Worm (Caenorhabditis elegans): ENCODE results near the gene dpy-8.

The dpy-8 gene

ce11 chrX:5102338-5102737 lies 47.9 kb downstream of the dpy-8 start (continued):
- TF ChIP-seq mcd-1 (GFP tag; IDR thresholded peaks at IDR 0.05) = no peak
- no peak for TF ChIP-seq aptf-2 (GFP tag; conservative IDR thresholded peaks at IDR 0.05)
- TF ChIP-seq nhr-27 (tag; optimal IDR thresholded peaks at IDR 0.05) = no peak
- TF ChIP-seq somi-1 (GFP tag; optimal IDR thresholded peaks at IDR 0.05) = no peak
- TF ChIP-seq ztf-28 (GFP tag; IDR thresholded peaks at IDR 0.05) = no peak
- TF ChIP-seq nhr-90 (tag; optimal IDR thresholded peaks at IDR 0.05) = no peak
- TF ChIP-seq zfh-2 (GFP tag; conservative IDR thresholded peaks at IDR 0.05) = 0 out of 2 replicates have a peak, but pooled peaks have one; percentile 21
- TF ChIP-seq ets-4 (GFP tag; optimal IDR thresholded peaks at IDR 0.05) = no peak
- TF ChIP-seq B0336.3 (GFP tag; IDR thresholded peaks at IDR 0.05) = no peak
- no peak for TF ChIP-seq C17E4.6 (GFP tag; IDR thresholded peaks at IDR 0.05)
- TF ChIP-seq unc-130 (GFP tag; optimal IDR thresholded peaks at IDR 0.05) = no peak
- no peak for TF ChIP-seq sea-2 (GFP tag; IDR thresholded peaks at IDR 0.05)
- TF ChIP-seq ekl-4 (GFP tag; IDR thresholded peaks at IDR 0.05) = no peak
- peak; percentile 57; the same call in 1 of the 2 replicates for TF ChIP-seq cebp-2 (GFP tag; IDR thresholded peaks at IDR 0.05)
- TF ChIP-seq snpc-3.4 (tag; optimal IDR thresholded peaks at IDR 0.05) = no peak
- no peak for TF ChIP-seq hmg-20 (GFP tag; IDR thresholded peaks at IDR 0.05)
- no peak for TF ChIP-seq F49E8.2 (tag; optimal IDR thresholded peaks at IDR 0.05; ENCODE audit: insufficient read depth)
- TF ChIP-seq Y56A3A.18 (GFP tag; IDR thresholded peaks at IDR 0.05) = peak; percentile 25; the same call in 1 of the 2 replicates
- no peak for TF ChIP-seq fkh-3 (tag; optimal IDR thresholded peaks at IDR 0.05)
- TF ChIP-seq F22D6.2 (tag; optimal IDR thresholded peaks at IDR 0.05) = no peak
- TF ChIP-seq lir-1 (GFP tag; conservative IDR thresholded peaks at IDR 0.05) = no peak

- no peak for TF ChIP-seq ztf-28 (GFP tag; IDR thresholded peaks at IDR 0.05)
- TF ChIP-seq let-607 (tag; optimal IDR thresholded peaks at IDR 0.05) = peak; percentile 72 to 76
- TF ChIP-seq nfyb-1 (GFP tag; IDR thresholded peaks at IDR 0.05) = peak; percentile 83
- no peak for TF ChIP-seq F10E7.11 (tag; optimal IDR thresholded peaks at IDR 0.05)
- peak; percentile 49; the same call in 1 of the 2 replicates for TF ChIP-seq mcd-1 (GFP tag; IDR thresholded peaks at IDR 0.05)
- TF ChIP-seq unc-62 (GFP tag; optimal IDR thresholded peaks at IDR 0.05) = peak; percentile 86
- TF ChIP-seq K12H6.12 (tag; optimal IDR thresholded peaks at IDR 0.05) = no peak
- TF ChIP-seq mes-4 (tag; optimal IDR thresholded peaks at IDR 0.05) = no peak
- peak; percentile 60 for TF ChIP-seq dox-1 (GFP tag; IDR thresholded peaks at IDR 0.05)
- peak; percentile 68 for TF ChIP-seq B0336.3 (GFP tag; IDR thresholded peaks at IDR 0.05)
- no peak for TF ChIP-seq snpc-4 (GFP tag; optimal IDR thresholded peaks at IDR 0.05)
- peak in 1 of 4 experiments; percentile 16 for TF ChIP-seq snpc-4 (tag; optimal IDR thresholded peaks at IDR 0.05)
- no peak for TF ChIP-seq gei-17 (GFP tag; optimal IDR thresholded peaks at IDR 0.05)
- peak; percentile 56; the same call in 1 of the 2 replicates for TF ChIP-seq egrh-3 (GFP tag; IDR thresholded peaks at IDR 0.05)
- peak; percentile 42 for TF ChIP-seq repo-1 (tag; optimal IDR thresholded peaks at IDR 0.05)
- TF ChIP-seq Y56A3A.18 (GFP tag; IDR thresholded peaks at IDR 0.05) = no peak
- 0 out of 2 replicates have a peak, but pooled peaks have one; percentile 30 for TF ChIP-seq ztf-25 (GFP tag; IDR thresholded peaks at IDR 0.05)
- no peak for TF ChIP-seq ceh-27 (GFP tag; optimal IDR thresholded peaks at IDR 0.05)
- no peak for TF ChIP-seq die-1 (tag; optimal IDR thresholded peaks at IDR 0.05)
- TF ChIP-seq lin-40 (tag; optimal IDR thresholded peaks at IDR 0.05) = peak; percentile 40
- peak; percentile 30; the same call in 1 of the 2 replicates for TF ChIP-seq madf-6 (GFP tag; IDR thresholded peaks at IDR 0.05)
- TF ChIP-seq let-526 (GFP tag; IDR thresholded peaks at IDR 0.05) = peak; percentile 74; the same call in 1 of the 2 replicates
- TF ChIP-seq hlh-12 (tag; optimal IDR thresholded peaks at IDR 0.05) = no peak
- no peak for TF ChIP-seq Y53F4B.3 (GFP tag; IDR thresholded peaks at IDR 0.05)
- TF ChIP-seq snpc-1.3 (tag; optimal IDR thresholded peaks at IDR 0.05; ENCODE audit: insufficient read depth) = no peak
- no peak for TF ChIP-seq F37B4.10 (GFP tag; IDR thresholded peaks at IDR 0.05)
- TF ChIP-seq D2030.7 (GFP tag; IDR thresholded peaks at IDR 0.05) = no peak
- TF ChIP-seq ztf-22 (GFP tag; optimal IDR thresholded peaks at IDR 0.05) = peak; percentile 21
- no peak for TF ChIP-seq fkh-3 (tag; optimal IDR thresholded peaks at IDR 0.05)
- TF ChIP-seq ceh-91 (GFP tag; IDR thresholded peaks at IDR 0.05) = no peak
- TF ChIP-seq C06A6.2 (GFP tag; conservative IDR thresholded peaks at IDR 0.05) = no peak
Observed at ce11 chrX:5100738-5101379, 49.4 kb downstream of the dpy-8 start, which contains the start of gene vit-2. Gene vit-2, plus strand, starts transcription at chrX:5101042.

Data from whole organism, young adult.